Worm (Caenorhabditis elegans): Measurements from ENCODE around the gene ugt-49.

ugt-49 gene

DNA sequence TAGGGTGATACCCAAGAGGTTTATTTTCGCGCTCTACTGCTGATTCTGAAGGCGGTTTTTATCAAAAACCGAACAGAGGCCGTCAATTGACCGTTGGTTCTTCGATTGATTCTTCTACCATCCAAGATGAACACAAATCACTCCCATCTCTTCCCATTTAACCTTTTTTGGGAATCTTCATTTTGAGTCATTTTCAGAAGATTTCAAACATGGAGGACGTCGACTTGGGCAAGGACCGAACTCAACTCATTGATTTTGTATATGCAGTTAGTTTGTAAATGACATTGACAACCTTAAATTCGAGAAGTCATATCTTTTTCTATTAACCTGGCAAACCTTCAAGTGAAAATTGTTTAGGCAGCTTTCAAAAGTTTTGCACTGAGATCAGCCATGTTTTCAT, 16.2 kb downstream of the ugt-49 start, which contains the start of gene AC3.5:
Gene AC3.5, plus strand, starts transcription at position 210 of the 400 bp plus-strand sequence.
- no peak for TF ChIP-seq lin-54 (GFP tag; optimal IDR thresholded peaks at IDR 0.05)

DNA sequence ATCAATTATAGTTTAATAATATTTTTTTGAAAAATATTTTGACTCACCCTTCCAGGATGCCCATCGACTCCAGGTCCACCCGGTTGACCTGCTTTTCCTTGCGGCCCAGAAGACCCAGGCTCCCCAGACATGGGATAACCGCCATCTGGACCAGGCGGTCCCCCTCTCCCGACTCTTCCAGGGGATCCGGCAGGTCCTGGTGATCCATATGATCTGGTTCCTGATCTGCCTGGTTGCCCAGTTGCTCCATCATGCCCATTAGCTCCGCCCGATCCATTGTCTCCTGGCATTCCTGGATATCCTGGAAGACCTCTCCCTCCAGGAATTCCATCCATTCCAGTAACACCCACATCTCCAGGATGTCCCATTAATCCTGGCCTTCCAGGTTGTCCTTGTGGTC, 21.6 kb downstream of the ugt-49 start:
- TF ChIP-seq ztf-22 (GFP tag; optimal IDR thresholded peaks at IDR 0.05), result no peak
- no peak for TF ChIP-seq die-1 (tag; optimal IDR thresholded peaks at IDR 0.05)
- no peak for TF ChIP-seq dpl-1 (GFP tag; optimal IDR thresholded peaks at IDR 0.05)
- TF ChIP-seq snpc-1.1 (tag; optimal IDR thresholded peaks at IDR 0.05; ENCODE audit: insufficient read depth), result no peak
- TF ChIP-seq K12H6.12 (tag; optimal IDR thresholded peaks at IDR 0.05), result no peak
- no peak for TF ChIP-seq efl-1 (GFP tag; optimal IDR thresholded peaks at IDR 0.05)
- TF ChIP-seq F23B12.7 (tag; optimal IDR thresholded peaks at IDR 0.05; ENCODE audit: insufficient read depth), result no peak
- no peak for TF ChIP-seq B0035.1 (tag; optimal IDR thresholded peaks at IDR 0.05)
- TF ChIP-seq Y67H2A.10 (GFP tag; conservative IDR thresholded peaks at IDR 0.05), result no peak
- no peak for TF ChIP-seq somi-1 (GFP tag; optimal IDR thresholded peaks at IDR 0.05)
- TF ChIP-seq unc-130 (GFP tag; optimal IDR thresholded peaks at IDR 0.05), result no peak
- TF ChIP-seq let-607 (tag; optimal IDR thresholded peaks at IDR 0.05), result no peak
- no peak for TF ChIP-seq ztf-18 (tag; optimal IDR thresholded peaks at IDR 0.05)
- TF ChIP-seq snpc-4 (GFP tag; optimal IDR thresholded peaks at IDR 0.05), result no peak
- no peak for TF ChIP-seq snpc-4 (tag; optimal IDR thresholded peaks at IDR 0.05)
- no peak for TF ChIP-seq ccch-3 (GFP tag; optimal IDR thresholded peaks at IDR 0.05)

DNA sequence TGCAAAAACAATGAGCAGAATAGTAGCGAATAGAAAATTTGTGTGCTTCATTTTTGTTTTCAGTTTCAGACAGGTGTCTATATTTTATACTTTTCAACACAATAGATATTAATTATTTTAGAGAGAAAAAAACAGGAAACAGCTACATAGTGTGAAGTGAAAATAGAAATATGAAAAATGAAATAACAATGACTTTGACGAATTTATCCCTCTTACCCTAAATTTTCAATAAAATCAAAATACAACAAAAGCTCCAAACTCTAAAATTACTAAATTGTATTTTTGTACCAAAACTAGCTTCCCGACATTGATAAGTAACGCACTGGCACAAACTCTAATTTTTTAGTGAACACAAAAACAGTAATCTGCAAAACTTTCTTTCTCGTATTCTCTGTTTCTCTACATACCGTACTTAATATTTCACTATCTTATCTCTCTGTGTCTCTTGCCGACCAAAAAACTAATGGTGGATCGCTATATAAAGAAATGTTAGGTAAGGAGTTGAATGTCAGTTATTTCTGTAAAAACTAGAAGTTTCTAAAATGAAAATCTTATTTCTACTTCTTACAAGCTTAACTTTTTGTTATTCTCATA, 23.1 kb downstream of the ugt-49 start, which contains the start of the genes col-151 and ugt-1:
Gene col-151, minus strand, starts transcription at position 51 of the 594 bp plus-strand sequence.
Gene ugt-1, plus strand, starts transcription at position 491 of the 594 bp plus-strand sequence.
- peak; percentile 82 for TF ChIP-seq hmg-1.2 (GFP tag; IDR thresholded peaks at IDR 0.05)
- peak; percentile 48 for TF ChIP-seq nhr-80 (tag; optimal IDR thresholded peaks at IDR 0.05)
- no peak for TF ChIP-seq ekl-4 (GFP tag; IDR thresholded peaks at IDR 0.05)
- no peak for TF ChIP-seq ccch-3 (GFP tag; optimal IDR thresholded peaks at IDR 0.05)

DNA sequence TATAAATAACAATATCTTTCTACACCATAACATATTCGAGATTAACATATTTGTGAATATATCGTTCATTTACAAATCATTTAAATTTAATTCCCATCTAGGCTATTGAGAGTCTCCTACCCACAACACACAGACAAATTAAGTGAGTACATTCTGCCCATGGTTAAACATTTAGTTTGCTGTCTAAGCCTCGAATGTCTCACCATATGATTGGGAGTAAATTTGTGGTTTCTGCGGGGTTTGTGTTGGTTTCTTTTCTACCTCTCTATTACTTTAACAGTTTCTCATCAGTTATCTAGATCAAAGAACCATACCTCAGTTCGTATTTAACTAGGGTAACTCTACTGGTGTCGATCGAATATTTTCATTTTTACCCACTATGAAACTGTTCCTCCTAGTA, 26.3 kb downstream of the ugt-49 start, which contains the start of gene ugt-2:
Gene ugt-2, plus strand, starts transcription at position 371 of the 400 bp plus-strand sequence.
- peak; percentile 42 for TF ChIP-seq nhr-80 (tag; optimal IDR thresholded peaks at IDR 0.05)
- no peak for TF ChIP-seq mel-28 (tag; optimal IDR thresholded peaks at IDR 0.05; ENCODE audit: borderline replicate concordance)

DNA sequence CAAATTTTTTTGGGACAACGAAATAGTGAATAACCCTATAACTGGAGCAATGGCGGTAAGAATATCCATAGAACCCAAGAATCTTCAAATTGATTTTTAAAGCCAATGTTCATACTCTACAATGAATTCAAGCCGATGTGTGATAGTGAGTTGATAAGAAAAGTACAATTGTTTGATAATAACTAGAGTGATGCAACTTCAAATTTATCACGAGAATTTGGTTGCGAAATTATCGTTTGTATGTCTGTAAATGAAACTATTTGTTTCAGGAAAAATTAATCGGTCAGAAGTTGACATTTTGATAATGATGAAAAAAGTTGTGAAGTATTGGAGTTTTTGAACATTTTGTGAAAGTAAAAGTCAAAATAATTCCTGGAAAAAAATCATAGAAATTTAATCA, 27.2 kb downstream of the ugt-49 start:
- TF ChIP-seq dpl-1 (GFP tag; optimal IDR thresholded peaks at IDR 0.05) (no peak), hsf-1 (GFP tag; IDR thresholded peaks at IDR 0.05) (no peak), K11D2.4 (GFP tag; IDR thresholded peaks at IDR 0.05) (no peak), mcd-1 (GFP tag; IDR thresholded peaks at IDR 0.05) (no peak), athp-1 (tag; optimal IDR thresholded peaks at IDR 0.05) (no peak), nhr-80 (tag; optimal IDR thresholded peaks at IDR 0.05) (peak; percentile 93), ceh-58 (GFP tag; IDR thresholded peaks at IDR 0.05) (no peak), gei-17 (GFP tag; optimal IDR thresholded peaks at IDR 0.05) (no peak), Y67H2A.10 (GFP tag; conservative IDR thresholded peaks at IDR 0.05) (no peak), ets-4 (GFP tag; optimal IDR thresholded peaks at IDR 0.05) (peak; percentile 32), cebp-1 (GFP tag; IDR thresholded peaks at IDR 0.05) (peak; percentile 84), cebp-1 (tag; optimal IDR thresholded peaks at IDR 0.05) (peak; percentile 86), lir-1 (GFP tag; conservative IDR thresholded peaks at IDR 0.05) (no peak), B0035.1 (tag; optimal IDR thresholded peaks at IDR 0.05) (no peak)

Measured in whole organism, young adult.